Fruit fly (Drosophila melanogaster) whole organism, embryonic: Measurements from ENCODE around the gene CG4338.

Source experiments
- Bdp1 ChIP-seq: fragments of 200-800 bp; sonication (Bioruptor generic); optimal IDR thresholded peaks from 3 replicates; lab custom pipeline; 2016; ENCODE audit warnings: missing biosample characterization, missing genetic modification characterization
- CG11085 ChIP-seq: fragments of 200-800 bp; sonication (Bioruptor generic); IDR thresholded peaks from 2 replicates; pipeline ENCODE4 v1.3.6; 2022; ENCODE audit warnings: missing biosample characterization, missing genetic modification characterization
- CG12219 ChIP-seq: fragments of 200-800 bp; sonication (Bioruptor generic); optimal IDR thresholded peaks from 3 replicates; lab custom pipeline; 2018; ENCODE audit warnings: missing biosample characterization, mild to moderate bottlenecking, missing genetic modification characterization
- CG13424 ChIP-seq: fragments of 200-800 bp; sonication (Bioruptor generic); optimal IDR thresholded peaks from 2 replicates; lab custom pipeline; 2019; ENCODE audit warnings: missing biosample characterization, mild to moderate bottlenecking, missing genetic modification characterization, moderate library complexity
- CG13624 ChIP-seq: fragments of 200-800 bp; sonication (Bioruptor generic); optimal IDR thresholded peaks from 2 replicates; lab custom pipeline; 2016; ENCODE audit warnings: missing biosample characterization, missing genetic modification characterization
- CG14710 ChIP-seq: fragments of 200-800 bp; sonication (Bioruptor generic); optimal IDR thresholded peaks from 3 replicates; lab custom pipeline; 2019; ENCODE audit warnings: missing biosample characterization, mild to moderate bottlenecking, missing genetic modification characterization, moderate library complexity
- CG15073 ChIP-seq: fragments of 200-800 bp; sonication (Bioruptor generic); optimal IDR thresholded peaks from 2 replicates; lab custom pipeline; 2016; ENCODE audit warnings: missing biosample characterization, missing genetic modification characterization
- CG15514 ChIP-seq: fragments of 200-800 bp; sonication (Bioruptor generic); optimal IDR thresholded peaks from 3 replicates; lab custom pipeline; 2017; ENCODE audit warnings: missing biosample characterization, missing genetic modification characterization, mild to moderate bottlenecking, moderate library complexity, missing genetic modification reagents
- CG1603 ChIP-seq: fragments of 200-800 bp; sonication (Bioruptor generic); optimal IDR thresholded peaks from 2 replicates; lab custom pipeline; 2019; ENCODE audit warnings: missing biosample characterization, mild to moderate bottlenecking, missing genetic modification characterization, moderate library complexity
- CG18011 ChIP-seq: fragments of 200-800 bp; sonication (Bioruptor generic); optimal IDR thresholded peaks from 2 replicates; lab custom pipeline; 2017; ENCODE audit warnings: missing biosample characterization, missing genetic modification characterization, mild to moderate bottlenecking, moderate library complexity, missing genotype
- CG2678 ChIP-seq: fragments of 200-800 bp; sonication (Bioruptor generic); optimal IDR thresholded peaks from 3 replicates; lab custom pipeline; 2019; ENCODE audit warnings: missing biosample characterization, mild to moderate bottlenecking, missing genetic modification characterization, moderate library complexity
- CG33213 ChIP-seq: fragments of 200-800 bp; sonication (Bioruptor generic); optimal IDR thresholded peaks from 3 replicates; lab custom pipeline; 2016; ENCODE audit warnings: missing biosample characterization, missing genetic modification characterization
- CG4328 ChIP-seq: fragments of 200-800 bp; sonication (Bioruptor generic); optimal IDR thresholded peaks from 3 replicates; lab custom pipeline; 2017; ENCODE audit warnings: missing biosample characterization, missing genetic modification reagents, missing genetic modification characterization
- CG5953 ChIP-seq: fragments of 200-800 bp; sonication (Bioruptor generic); IDR thresholded peaks from 2 replicates; pipeline ENCODE4 v1.3.6; 2022; ENCODE audit warnings: missing biosample characterization, missing genetic modification characterization
- CG9876 ChIP-seq: fragments of 200-800 bp; sonication (Bioruptor generic); optimal IDR thresholded peaks from 2 replicates; lab custom pipeline; 2016; ENCODE audit warnings: missing biosample characterization, missing genetic modification characterization
- CHES-1-like ChIP-seq: fragments of 200-800 bp; sonication (Bioruptor generic); optimal IDR thresholded peaks from 2 replicates; lab custom pipeline; 2016; ENCODE audit warnings: missing biosample characterization, missing genetic modification characterization
- Camta ChIP-seq: fragments of 200-800 bp; sonication (Bioruptor generic); optimal IDR thresholded peaks from 2 replicates; lab custom pipeline; 2016; ENCODE audit warnings: missing biosample characterization, missing genetic modification characterization
- CoRest ChIP-seq: fragments of 200-800 bp; sonication (Bioruptor generic); optimal IDR thresholded peaks from 3 replicates; lab custom pipeline; 2018; ENCODE audit warnings: missing biosample characterization, mild to moderate bottlenecking, missing genetic modification characterization, moderate library complexity
- D ChIP-seq, 2 experiments: fragments of 200-800 bp in 1 of 2; fragments of >200 bp in 1 of 2; sonication (Bioruptor generic) in 1 of 2; optimal IDR thresholded peaks; 2 replicates in 1 of 2; 3 replicates in 1 of 2; lab custom pipeline; 2017; ENCODE audit warnings: mild to moderate bottlenecking in 1 of 2, missing biosample characterization in 1 of 2, missing genetic modification characterization in 1 of 2, missing genetic modification reagents in 1 of 2
- Dll ChIP-seq: fragments of 200-800 bp; sonication (Bioruptor generic); IDR thresholded peaks from 4 replicates; pipeline ENCODE4 v1.3.6; 2022; ENCODE audit warnings: missing biosample characterization, missing genetic modification characterization; ENCODE audit not compliant: partially characterized antibody
- Dp ChIP-seq: fragments of 200-800 bp; sonication (Bioruptor generic); optimal IDR thresholded peaks from 2 replicates; lab custom pipeline; 2018; ENCODE audit warnings: missing biosample characterization, mild to moderate bottlenecking, missing genetic modification characterization, moderate library complexity
- HLH54F ChIP-seq: fragments of 200-800 bp; sonication (Bioruptor generic); optimal IDR thresholded peaks from 3 replicates; lab custom pipeline; 2016; ENCODE audit warnings: missing biosample characterization, missing genetic modification characterization
- HmgD ChIP-seq: fragments of 200-800 bp; sonication (Bioruptor generic); optimal IDR thresholded peaks from 3 replicates; lab custom pipeline; 2016; ENCODE audit warnings: missing biosample characterization, missing genetic modification characterization
- Hr3 ChIP-seq: fragments of 200-800 bp; sonication (Bioruptor generic); optimal IDR thresholded peaks from 3 replicates; lab custom pipeline; 2016; ENCODE audit warnings: missing biosample characterization, missing genetic modification characterization
- Hr39 ChIP-seq: fragments of >200 bp; optimal IDR thresholded peaks from 2 replicates; lab custom pipeline; 2017
- Hsf ChIP-seq: fragments of 200-800 bp; sonication (Bioruptor generic); optimal IDR thresholded peaks from 3 replicates; lab custom pipeline; 2016; ENCODE audit warnings: missing biosample characterization, missing genetic modification characterization
- Nf-YA ChIP-seq: fragments of 200-800 bp; sonication (Bioruptor generic); IDR thresholded peaks from 2 replicates; pipeline ENCODE4 v1.3.6; 2022; ENCODE audit warnings: missing biosample characterization, missing genetic modification characterization
- Nf-YC ChIP-seq: fragments of 200-800 bp; optimal IDR thresholded peaks from 3 replicates; lab custom pipeline; 2019; ENCODE audit warnings: missing biosample characterization, mild to moderate bottlenecking, missing genetic modification characterization, moderate library complexity
- Sry-δ ChIP-seq: fragments of 200-800 bp; sonication (Bioruptor generic); optimal IDR thresholded peaks from 2 replicates; lab custom pipeline; 2016; ENCODE audit warnings: missing biosample characterization, missing genetic modification characterization
- Tbp ChIP-seq: fragments of >200 bp; optimal IDR thresholded peaks from 2 replicates; lab custom pipeline; 2018; ENCODE audit warnings: missing biosample characterization, missing genetic modification characterization
- Vsx1 ChIP-seq: fragments of 200-800 bp; sonication (Bioruptor generic); optimal IDR thresholded peaks from 2 replicates; lab custom pipeline; 2017; ENCODE audit warnings: missing biosample characterization, mild to moderate bottlenecking, missing genetic modification characterization, missing genetic modification reagents
- eyg ChIP-seq: fragments of 200-800 bp; sonication (Bioruptor generic); optimal IDR thresholded peaks from 3 replicates; lab custom pipeline; 2016; ENCODE audit warnings: missing biosample characterization, missing genetic modification characterization
- fd3F ChIP-seq: fragments of 200-800 bp; sonication (Bioruptor generic); optimal IDR thresholded peaks from 2 replicates; lab custom pipeline; 2018; ENCODE audit warnings: missing biosample characterization, mild to moderate bottlenecking, missing genetic modification characterization, moderate library complexity
- gce ChIP-seq: fragments of 200-800 bp; sonication (Bioruptor generic); IDR thresholded peaks from 3 replicates; pipeline ENCODE4 v1.3.6; 2022; ENCODE audit warnings: missing biosample characterization, missing genetic modification characterization
- gcm ChIP-seq: fragments of 200-800 bp; sonication (Bioruptor generic); optimal IDR thresholded peaks from 2 replicates; lab custom pipeline; 2019; ENCODE audit warnings: missing biosample characterization, mild to moderate bottlenecking, missing genetic modification characterization, moderate library complexity
- hkb ChIP-seq, 2 experiments: fragments of 200-800 bp in 1 of 2; fragments of >200 bp in 1 of 2; sonication (Bioruptor generic) in 1 of 2; IDR thresholded peaks in 1 of 2; optimal IDR thresholded peaks in 1 of 2; 2 replicates each; pipeline versions ENCODE4 v1.3.6 to Lab custom; 2017 to 2022; ENCODE audit warnings: missing biosample characterization in 1 of 2, missing genetic modification characterization in 1 of 2
- knrl ChIP-seq: fragments of 200-800 bp; sonication (Bioruptor generic); IDR thresholded peaks from 3 replicates; pipeline ENCODE4 v1.3.6; 2022; ENCODE audit warnings: missing biosample characterization, missing genetic modification characterization; ENCODE audit not compliant: partially characterized antibody
- maf-S ChIP-seq: fragments of 200-800 bp; sonication (Bioruptor generic); optimal IDR thresholded peaks from 2 replicates; lab custom pipeline; 2016; ENCODE audit warnings: missing biosample characterization, missing genetic modification characterization
- mam ChIP-seq: fragments of 200-800 bp; sonication (Bioruptor generic); optimal IDR thresholded peaks from 3 replicates; lab custom pipeline; 2016; ENCODE audit warnings: missing biosample characterization, missing genetic modification characterization
- phol ChIP-seq: fragments of 200-800 bp; sonication (Bioruptor generic); optimal IDR thresholded peaks from 3 replicates; lab custom pipeline; 2018; ENCODE audit warnings: missing biosample characterization, mild to moderate bottlenecking, missing genetic modification characterization, moderate library complexity
- pita ChIP-seq: fragments of 200-800 bp; sonication (Bioruptor generic); optimal IDR thresholded peaks from 2 replicates; lab custom pipeline; 2017; ENCODE audit warnings: missing biosample characterization, mild to moderate bottlenecking, missing genetic modification characterization
- pnt ChIP-seq: fragments of 200-800 bp; sonication (Bioruptor generic); optimal IDR thresholded peaks from 3 replicates; lab custom pipeline; 2016; ENCODE audit warnings: missing biosample characterization, missing genetic modification characterization
- psq ChIP-seq: fragments of 200-800 bp; sonication (Bioruptor generic); optimal IDR thresholded peaks from 2 replicates; lab custom pipeline; 2017; ENCODE audit warnings: missing biosample characterization, missing genetic modification characterization
- salm ChIP-seq: fragments of 200-800 bp; sonication (Bioruptor generic); optimal IDR thresholded peaks from 2 replicates; lab custom pipeline; 2018; ENCODE audit warnings: missing biosample characterization, mild to moderate bottlenecking, missing genetic modification characterization
- sima ChIP-seq: fragments of 200-800 bp; sonication (Bioruptor generic); optimal IDR thresholded peaks from 2 replicates; lab custom pipeline; 2016; ENCODE audit warnings: missing biosample characterization, missing genetic modification characterization
- tgo ChIP-seq: fragments of 200-800 bp; sonication (Bioruptor generic); IDR thresholded peaks from 3 replicates; pipeline ENCODE4 v1.3.6; 2022; ENCODE audit warnings: missing biosample characterization, missing genetic modification characterization
- toy ChIP-seq: fragments of 200-800 bp; sonication (Bioruptor generic); IDR thresholded peaks from 2 replicates; pipeline ENCODE4 v1.3.6; 2022; ENCODE audit warnings: missing biosample characterization, missing genetic modification characterization
- vnd ChIP-seq: fragments of 200-800 bp; sonication (Bioruptor generic); IDR thresholded peaks from 3 replicates; pipeline ENCODE4 v1.3.6; 2022; ENCODE audit warnings: missing biosample characterization, missing genetic modification characterization; ENCODE audit not compliant: partially characterized antibody
- vvl ChIP-seq: fragments of 200-800 bp; sonication (Bioruptor generic); IDR thresholded peaks from 2 replicates; pipeline ENCODE4 v1.3.6; 2022; ENCODE audit warnings: missing biosample characterization, missing genetic modification characterization
- yki ChIP-seq: fragments of >200 bp; optimal IDR thresholded peaks from 3 replicates; lab custom pipeline; 2018

CG4338 gene

DNA sequence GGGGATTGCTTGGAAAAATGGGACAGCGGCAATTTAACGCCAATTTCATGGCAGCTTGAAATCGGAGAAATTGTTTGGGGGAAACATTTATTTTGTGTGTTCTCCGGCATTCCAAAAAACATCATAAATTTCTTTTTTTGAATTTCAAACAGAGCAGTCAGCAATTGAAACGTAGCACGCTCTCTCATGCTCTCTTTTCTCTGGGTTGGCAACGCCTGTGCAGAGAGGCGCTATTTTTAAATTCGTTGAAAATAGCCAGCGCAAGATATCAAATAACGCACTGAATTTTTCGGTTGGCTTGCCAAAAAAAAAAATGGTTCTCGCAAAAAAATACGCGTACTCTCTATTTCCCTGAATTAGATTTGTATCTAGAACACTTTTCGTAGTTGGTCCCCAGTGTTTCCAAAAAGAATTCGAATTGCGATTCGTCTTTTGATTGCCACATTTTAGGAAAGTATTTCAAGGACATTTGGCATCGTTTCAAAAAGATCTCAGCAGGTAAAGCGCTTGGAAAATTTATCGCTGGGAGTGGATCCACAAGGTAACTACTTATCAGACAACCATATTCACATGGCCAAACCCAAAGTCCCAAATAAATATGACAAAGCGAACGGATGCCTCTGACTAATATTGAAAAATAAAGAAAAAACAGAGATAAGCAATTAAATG lies 10.8 kb downstream of the CG4338 start (continued):
- no peak for TF ChIP-seq CG12219 (GFP tag; lab: Kevin White, UChicago)
- no peak for TF ChIP-seq Bdp1 (GFP tag; lab: Kevin White, UChicago)
- TF ChIP-seq Dp (GFP tag; lab: Kevin White, UChicago) = peak; percentile 96
- no peak for TF ChIP-seq hkb (optimal IDR thresholded peaks at IDR 0.05; lab: Kevin White, UChicago)
- no peak for TF ChIP-seq hkb (GFP tag; IDR thresholded peaks at IDR 0.05; lab: Robert Waterston, UW)
- no peak for TF ChIP-seq sima
- TF ChIP-seq Nf-YC (tag; lab: Kevin White, UChicago) = no peak
- no peak for TF ChIP-seq CG9876
- TF ChIP-seq CG11085 = no peak
- TF ChIP-seq CG18011 = peak; percentile 98
- peak; percentile 88 for TF ChIP-seq CG1603 (tag; lab: Kevin White, UChicago)
- peak; percentile 1 for TF ChIP-seq yki (lab: Kevin White, UChicago)
- TF ChIP-seq gcm (GFP tag; lab: Kevin White, UChicago) = no peak
- no peak for TF ChIP-seq mam (GFP tag; lab: Kevin White, UChicago)
- TF ChIP-seq HmgD = peak; percentile 29
- TF ChIP-seq tgo (GFP tag; lab: Robert Waterston, UW) = no peak
- peak; percentile 15 for TF ChIP-seq CoRest (tag; lab: Kevin White, UChicago)
- no peak for TF ChIP-seq Hr3 (GFP tag; lab: Kevin White, UChicago)
- no peak for TF ChIP-seq Camta (GFP tag; lab: Kevin White, UChicago)
- peak; percentile 32 for TF ChIP-seq phol (tag; lab: Kevin White, UChicago)
- TF ChIP-seq vnd (GFP tag; lab: Robert Waterston, UW) = no peak
- TF ChIP-seq CG5953 (GFP tag; lab: Robert Waterston, UW) = no peak
- no peak for TF ChIP-seq Dll (GFP tag; lab: Robert Waterston, UW)
- TF ChIP-seq salm (tag; lab: Kevin White, UChicago) = no peak
- peak; percentile 30 for TF ChIP-seq CG14710 (tag; lab: Kevin White, UChicago)
- no peak for TF ChIP-seq pita
- no peak for TF ChIP-seq HLH54F
- no peak for TF ChIP-seq Tbp (GFP tag; lab: Kevin White, UChicago)
- no peak for TF ChIP-seq vvl (GFP tag; lab: Robert Waterston, UW)
- TF ChIP-seq knrl (GFP tag; lab: Robert Waterston, UW) = no peak
- no peak for TF ChIP-seq D (optimal IDR thresholded peaks at IDR 0.05; lab: Kevin White, UChicago)
- no peak for TF ChIP-seq D (GFP tag; optimal IDR thresholded peaks at IDR 0.05; lab: Kevin White, UChicago)
- no peak for TF ChIP-seq CG4328 (GFP tag; lab: Kevin White, UChicago)
- no peak for TF ChIP-seq toy (GFP tag; lab: Robert Waterston, UW)
- no peak for TF ChIP-seq CHES-1-like (GFP tag; lab: Kevin White, UChicago)
- no peak for TF ChIP-seq Hr39
- no peak for TF ChIP-seq fd3F
- TF ChIP-seq CG33213 (GFP tag; lab: Kevin White, UChicago) = peak; percentile 30
- no peak for TF ChIP-seq pnt (GFP tag; lab: Kevin White, UChicago)
- peak; percentile 25 for TF ChIP-seq Sry-δ (GFP tag; lab: Kevin White, UChicago)
- no peak for TF ChIP-seq Vsx1 (GFP tag; lab: Kevin White, UChicago)
- no peak for TF ChIP-seq eyg (GFP tag; lab: Kevin White, UChicago)
- TF ChIP-seq Hsf (GFP tag; lab: Kevin White, UChicago) = no peak
- TF ChIP-seq CG2678 (tag; lab: Kevin White, UChicago) = no peak
- TF ChIP-seq CG15514 = peak; percentile 43
- TF ChIP-seq maf-S (GFP tag; lab: Kevin White, UChicago) = no peak
- TF ChIP-seq psq (GFP tag; lab: Kevin White, UChicago) = no peak
- peak; percentile 3 for TF ChIP-seq CG13624
- TF ChIP-seq CG15073 (GFP tag; lab: Kevin White, UChicago) = no peak
- TF ChIP-seq Nf-YA = no peak
- TF ChIP-seq CG13424 (tag; lab: Kevin White, UChicago) = no peak
- no peak for TF ChIP-seq gce
